Fruit fly (Drosophila melanogaster) whole organism, embryonic: ENCODE measurements around the gene CG11279.

Experiments used
- Asciz ChIP-seq: fragments of 200-800 bp; sonication (Bioruptor generic); optimal IDR thresholded peaks from 2 replicates; lab custom pipeline; 2017; ENCODE audit warnings: missing biosample characterization, mild to moderate bottlenecking, missing genetic modification characterization, missing genetic modification reagents
- BEAF-32 ChIP-seq: fragments of 200-800 bp; sonication (Bioruptor generic); optimal IDR thresholded peaks from 3 replicates; lab custom pipeline; 2017; ENCODE audit warnings: missing biosample characterization, missing genetic modification characterization, mild to moderate bottlenecking, moderate library complexity, missing genetic modification reagents
- CG11723 ChIP-seq: fragments of 200-800 bp; sonication (Bioruptor generic); optimal IDR thresholded peaks from 2 replicates; lab custom pipeline; 2017; ENCODE audit warnings: missing biosample characterization, mild to moderate bottlenecking, missing genetic modification characterization
- CG12071 ChIP-seq: fragments of 200-800 bp; sonication (Bioruptor generic); optimal IDR thresholded peaks from 3 replicates; lab custom pipeline; 2018; ENCODE audit warnings: missing biosample characterization, mild to moderate bottlenecking, missing genetic modification characterization
- CG12942 ChIP-seq: fragments of 200-800 bp; sonication (Bioruptor generic); optimal IDR thresholded peaks from 3 replicates; lab custom pipeline; 2016; ENCODE audit warnings: missing biosample characterization, missing genetic modification characterization
- CG13296 ChIP-seq: fragments of 200-800 bp; sonication (Bioruptor generic); optimal IDR thresholded peaks from 3 replicates; lab custom pipeline; 2018; ENCODE audit warnings: missing biosample characterization, mild to moderate bottlenecking, missing genetic modification characterization
- CG14014 ChIP-seq: fragments of 200-800 bp; sonication (Bioruptor generic); IDR thresholded peaks from 2 replicates; pipeline ENCODE4 v1.3.6; 2022; ENCODE audit warnings: missing biosample characterization, missing genetic modification characterization
- CG14050 ChIP-seq: fragments of 200-800 bp; sonication (Bioruptor generic); IDR thresholded peaks from 3 replicates; pipeline ENCODE4 v1.3.6; 2022; ENCODE audit warnings: missing biosample characterization, missing genetic modification characterization
- CG14710 ChIP-seq: fragments of 200-800 bp; sonication (Bioruptor generic); optimal IDR thresholded peaks from 3 replicates; lab custom pipeline; 2019; ENCODE audit warnings: missing biosample characterization, mild to moderate bottlenecking, missing genetic modification characterization, moderate library complexity
- CG15073 ChIP-seq: fragments of 200-800 bp; sonication (Bioruptor generic); optimal IDR thresholded peaks from 2 replicates; lab custom pipeline; 2016; ENCODE audit warnings: missing biosample characterization, missing genetic modification characterization
- CG15696 ChIP-seq: fragments of 200-800 bp; sonication (Bioruptor generic); optimal IDR thresholded peaks from 2 replicates; lab custom pipeline; 2019; ENCODE audit warnings: missing biosample characterization, mild to moderate bottlenecking, missing genetic modification characterization, moderate library complexity
- CG1603 ChIP-seq: fragments of 200-800 bp; sonication (Bioruptor generic); optimal IDR thresholded peaks from 2 replicates; lab custom pipeline; 2019; ENCODE audit warnings: missing biosample characterization, mild to moderate bottlenecking, missing genetic modification characterization, moderate library complexity
- CG17361 ChIP-seq: fragments of 200-800 bp; sonication (Bioruptor generic); IDR thresholded peaks from 3 replicates; pipeline ENCODE4 v1.3.6; 2022; ENCODE audit warnings: missing biosample characterization, missing genetic modification characterization
- CG3281 ChIP-seq: fragments of 200-800 bp; sonication (Bioruptor generic); optimal IDR thresholded peaks from 3 replicates; lab custom pipeline; 2017; ENCODE audit warnings: missing biosample characterization, mild to moderate bottlenecking, missing genetic modification characterization
- CG4282 ChIP-seq: fragments of 200-800 bp; sonication (Bioruptor generic); optimal IDR thresholded peaks from 2 replicates; lab custom pipeline; 2016; ENCODE audit warnings: missing biosample characterization, missing genetic modification characterization
- CG5245 ChIP-seq: fragments of 200-800 bp; sonication (Bioruptor generic); optimal IDR thresholded peaks from 3 replicates; lab custom pipeline; 2016; ENCODE audit warnings: missing biosample characterization, missing genetic modification characterization
- CG8388 ChIP-seq: fragments of 200-800 bp; sonication (Bioruptor generic); optimal IDR thresholded peaks from 2 replicates; lab custom pipeline; 2019; ENCODE audit warnings: missing biosample characterization, mild to moderate bottlenecking, missing genetic modification characterization, moderate library complexity
- Camta ChIP-seq: fragments of 200-800 bp; sonication (Bioruptor generic); optimal IDR thresholded peaks from 2 replicates; lab custom pipeline; 2016; ENCODE audit warnings: missing biosample characterization, missing genetic modification characterization
- Dll ChIP-seq: fragments of 200-800 bp; sonication (Bioruptor generic); IDR thresholded peaks from 4 replicates; pipeline ENCODE4 v1.3.6; 2022; ENCODE audit warnings: missing biosample characterization, missing genetic modification characterization; ENCODE audit not compliant: partially characterized antibody
- Dp ChIP-seq: fragments of 200-800 bp; sonication (Bioruptor generic); optimal IDR thresholded peaks from 2 replicates; lab custom pipeline; 2018; ENCODE audit warnings: missing biosample characterization, mild to moderate bottlenecking, missing genetic modification characterization, moderate library complexity
- Hey ChIP-seq: fragments of 200-800 bp; sonication (Bioruptor generic); optimal IDR thresholded peaks from 3 replicates; lab custom pipeline; 2018; ENCODE audit warnings: missing biosample characterization, mild to moderate bottlenecking, missing genetic modification characterization
- Jarid2 ChIP-seq: fragments of 200-800 bp; sonication (Bioruptor generic); optimal IDR thresholded peaks from 3 replicates; lab custom pipeline; 2017; ENCODE audit warnings: mild to moderate bottlenecking, missing biosample characterization, missing genetic modification reagents, missing genetic modification characterization
- MESR4 ChIP-seq: fragments of 200-800 bp; sonication (Bioruptor generic); optimal IDR thresholded peaks from 2 replicates; lab custom pipeline; 2018; ENCODE audit warnings: missing biosample characterization, mild to moderate bottlenecking, missing genetic modification characterization, moderate library complexity
- NC2α ChIP-seq: fragments of 200-800 bp; sonication (Bioruptor generic); optimal IDR thresholded peaks from 2 replicates; lab custom pipeline; 2016; ENCODE audit warnings: missing biosample characterization, missing genetic modification characterization
- Nf-YC ChIP-seq: fragments of 200-800 bp; optimal IDR thresholded peaks from 3 replicates; lab custom pipeline; 2019; ENCODE audit warnings: missing biosample characterization, mild to moderate bottlenecking, missing genetic modification characterization, moderate library complexity
- PHDP ChIP-seq: fragments of 200-800 bp; sonication (Bioruptor generic); optimal IDR thresholded peaks from 3 replicates; lab custom pipeline; 2018; ENCODE audit warnings: missing biosample characterization, mild to moderate bottlenecking, missing genetic modification characterization, moderate library complexity
- Ravus ChIP-seq: fragments of 200-800 bp; sonication (Bioruptor generic); IDR thresholded peaks from 2 replicates; pipeline ENCODE4 v1.3.6; 2022; ENCODE audit warnings: missing biosample characterization, missing genetic modification characterization
- TFAM ChIP-seq: fragments of 200-800 bp; sonication (Bioruptor generic); optimal IDR thresholded peaks from 2 replicates; lab custom pipeline; 2017; ENCODE audit warnings: missing biosample characterization, missing genetic modification characterization, inconsistent platforms
- Tbp ChIP-seq: fragments of >200 bp; optimal IDR thresholded peaks from 2 replicates; lab custom pipeline; 2018; ENCODE audit warnings: missing biosample characterization, missing genetic modification characterization
- Vsx1 ChIP-seq: fragments of 200-800 bp; sonication (Bioruptor generic); optimal IDR thresholded peaks from 2 replicates; lab custom pipeline; 2017; ENCODE audit warnings: missing biosample characterization, mild to moderate bottlenecking, missing genetic modification characterization, missing genetic modification reagents
- ac ChIP-seq: fragments of 200-800 bp; sonication (Bioruptor generic); optimal IDR thresholded peaks from 3 replicates; lab custom pipeline; 2017; ENCODE audit warnings: missing biosample characterization, mild to moderate bottlenecking, missing genetic modification characterization
- ara ChIP-seq: fragments of 200-800 bp; sonication (Bioruptor generic); IDR thresholded peaks from 2 replicates; pipeline ENCODE4 v1.3.6; 2022; ENCODE audit warnings: missing biosample characterization, missing genetic modification characterization
- ato ChIP-seq: fragments of 200-800 bp; sonication (Bioruptor generic); IDR thresholded peaks from 2 replicates; pipeline ENCODE4 v1.3.6; 2022; ENCODE audit warnings: missing biosample characterization, missing genetic modification characterization; ENCODE audit not compliant: partially characterized antibody
- crp ChIP-seq, 2 experiments: fragments of 200-800 bp; sonication (Bioruptor generic); optimal IDR thresholded peaks; 2 replicates in 1 of 2; 3 replicates in 1 of 2; lab custom pipeline; 2017; ENCODE audit warnings: missing biosample characterization in 2 of 2, missing genetic modification characterization in 2 of 2, mild to moderate bottlenecking in 1 of 2, moderate library complexity in 1 of 2
- dmrt99B ChIP-seq: fragments of 200-800 bp; sonication (Bioruptor generic); optimal IDR thresholded peaks from 2 replicates; lab custom pipeline; 2018; ENCODE audit warnings: missing biosample characterization, mild to moderate bottlenecking, missing genetic modification characterization, moderate library complexity
- emc ChIP-seq: fragments of 200-800 bp; sonication (Bioruptor generic); optimal IDR thresholded peaks from 2 replicates; lab custom pipeline; 2016; ENCODE audit warnings: missing biosample characterization, missing genetic modification characterization
- fd64A ChIP-seq: fragments of 200-800 bp; sonication (Bioruptor generic); optimal IDR thresholded peaks from 3 replicates; lab custom pipeline; 2018; ENCODE audit warnings: missing biosample characterization, mild to moderate bottlenecking, missing genetic modification characterization
- her ChIP-seq: fragments of 200-800 bp; sonication (Bioruptor generic); optimal IDR thresholded peaks from 2 replicates; lab custom pipeline; 2016; ENCODE audit warnings: missing biosample characterization, missing genetic modification characterization
- kni ChIP-seq: fragments of 200-800 bp; sonication (Bioruptor generic); optimal IDR thresholded peaks from 3 replicates; lab custom pipeline; 2017; ENCODE audit warnings: mild to moderate bottlenecking, missing biosample characterization, missing genetic modification reagents, missing genetic modification characterization
- nmo ChIP-seq: fragments of 200-800 bp; sonication (Bioruptor generic); optimal IDR thresholded peaks from 2 replicates; lab custom pipeline; 2018; ENCODE audit warnings: missing biosample characterization, mild to moderate bottlenecking, missing genetic modification characterization, moderate library complexity
- pan ChIP-seq, 4 experiments: fragments of >200 bp in 3 of 4; fragments of 200-800 bp in 1 of 4; sonication (Bioruptor generic) in 1 of 4; optimal IDR thresholded peaks in 3 of 4; IDR thresholded peaks in 1 of 4; 2 replicates each; pipeline versions ENCODE4 v1.3.6 to Lab custom; 2017 to 2022; ENCODE audit warnings: missing biosample characterization in 2 of 4, missing genetic modification characterization in 2 of 4, mixed read lengths in 1 of 4
- pho ChIP-seq: fragments of 200-800 bp; sonication (Bioruptor generic); optimal IDR thresholded peaks from 2 replicates; lab custom pipeline; 2016; ENCODE audit warnings: missing biosample characterization, missing genetic modification characterization
- pnt ChIP-seq: fragments of 200-800 bp; sonication (Bioruptor generic); optimal IDR thresholded peaks from 3 replicates; lab custom pipeline; 2016; ENCODE audit warnings: missing biosample characterization, missing genetic modification characterization
- rib ChIP-seq: fragments of 200-800 bp; sonication (Bioruptor generic); IDR thresholded peaks from 2 replicates; pipeline ENCODE4 v1.3.6; 2022; ENCODE audit warnings: missing biosample characterization, missing genetic modification characterization
- run ChIP-seq: fragments of 200-800 bp; sonication (Bioruptor generic); optimal IDR thresholded peaks from 3 replicates; lab custom pipeline; 2018; ENCODE audit warnings: missing biosample characterization, mild to moderate bottlenecking, missing genetic modification characterization
- shn ChIP-seq: fragments of 200-800 bp; sonication (Bioruptor generic); optimal IDR thresholded peaks from 3 replicates; lab custom pipeline; 2016; ENCODE audit warnings: missing biosample characterization, missing genetic modification characterization
- tio ChIP-seq: fragments of 200-800 bp; sonication (Bioruptor generic); optimal IDR thresholded peaks from 2 replicates; lab custom pipeline; 2017; ENCODE audit warnings: missing biosample characterization, missing genetic modification characterization, inconsistent platforms
- trem ChIP-seq: fragments of 200-800 bp; optimal IDR thresholded peaks from 3 replicates; lab custom pipeline; 2019; ENCODE audit warnings: missing biosample characterization, mild to moderate bottlenecking, missing genetic modification characterization, moderate library complexity

The CG11279 gene

dm6 chr3L:13022854-13023560 lies 23.8 kb upstream of the CG11279 start, which contains the start of gene RpS12 (continued):
- TF ChIP-seq Jarid2 (GFP tag; lab: Kevin White, UChicago) (peak; percentile 70), nmo (GFP tag; lab: Kevin White, UChicago) (peak; percentile 56), pho (GFP tag; lab: Kevin White, UChicago) (peak; percentile 73), CG3281 (GFP tag; lab: Kevin White, UChicago) (peak; percentile 86), her (GFP tag; lab: Kevin White, UChicago) (peak; percentile 85), CG14050 (GFP tag; lab: Robert Waterston, UW) (peak; percentile 42), fd64A (GFP tag; lab: Kevin White, UChicago) (peak; percentile 63), Tbp (no peak), pnt (peak; percentile 64), CG1603 (tag; lab: Kevin White, UChicago) (peak; percentile 93), BEAF-32 (GFP tag; lab: Kevin White, UChicago) (peak; percentile 86), Ravus (GFP tag; lab: Robert Waterston, UW) (no peak), CG14710 (tag; lab: Kevin White, UChicago) (peak; percentile 73), dmrt99B (peak; percentile 54), run (tag; lab: Kevin White, UChicago) (peak; percentile 19), CG12071 (GFP tag; lab: Kevin White, UChicago) (peak; percentile 87), PHDP (tag; lab: Kevin White, UChicago) (peak; percentile 65), tio (GFP tag; lab: Kevin White, UChicago) (peak; percentile 45), pan (optimal IDR thresholded peaks at IDR 0.05; lab: Kevin White, UChicago) (no peak), pan (GFP tag; optimal IDR thresholded peaks at IDR 0.05 in 1 of 2, IDR thresholded peaks at IDR 0.05 in 1 of 2) (peak in 1 of 2 experiments; percentile 67), Vsx1 (peak; percentile 71), Dll (peak; percentile 76), rib (GFP tag; lab: Robert Waterston, UW) (peak; percentile 17; the same call in 1 of the 2 replicates), Dp (GFP tag; lab: Kevin White, UChicago) (peak; percentile 6), CG4282 (GFP tag; lab: Kevin White, UChicago) (peak; percentile 62), shn (GFP tag; lab: Kevin White, UChicago) (peak; percentile 83), CG8388 (GFP tag; lab: Kevin White, UChicago) (peak; percentile 33), CG14014 (peak; percentile 79), NC2α (GFP tag; lab: Kevin White, UChicago) (peak; percentile 67), Hey (tag; lab: Kevin White, UChicago) (peak; percentile 37), Nf-YC (tag; lab: Kevin White, UChicago) (peak; percentile 38), CG15696 (tag; lab: Kevin White, UChicago) (peak; percentile 35), CG11723 (peak; percentile 71), crp (GFP tag; optimal IDR thresholded peaks at IDR 0.05; lab: Kevin White, UChicago) (peak in 1 of 2 experiments; percentile 34), emc (GFP tag; lab: Kevin White, UChicago) (peak; percentile 76), CG5245 (GFP tag; lab: Kevin White, UChicago) (peak; percentile 27), CG12942 (peak; percentile 49), Camta (GFP tag; lab: Kevin White, UChicago) (peak; percentile 73), Asciz (GFP tag; lab: Kevin White, UChicago) (peak; percentile 39), CG15073 (GFP tag; lab: Kevin White, UChicago) (no peak), ara (GFP tag; lab: Robert Waterston, UW) (0 out of 2 replicates have a peak, but pooled peaks have one; percentile 3), CG17361 (GFP tag; lab: Robert Waterston, UW) (peak; percentile 70), ac (GFP tag; lab: Kevin White, UChicago) (peak; percentile 50), TFAM (peak; percentile 27), MESR4 (GFP tag; lab: Kevin White, UChicago) (peak; percentile 99), trem (peak; percentile 63), ato (GFP tag; lab: Robert Waterston, UW) (peak; percentile 85), kni (GFP tag; lab: Kevin White, UChicago) (peak; percentile 22), CG13296 (GFP tag; lab: Kevin White, UChicago) (peak; percentile 87)
